Fruit fly (Drosophila melanogaster) whole organism, embryonic: ENCODE measurements around the gene CG1632.

Experiments used
- Antp ChIP-seq: fragments of 200-800 bp; sonication (Bioruptor generic); optimal IDR thresholded peaks from 3 replicates; lab custom pipeline; 2016; ENCODE audit warnings: missing biosample characterization, missing genetic modification characterization
- Atf3 ChIP-seq: fragments of 200-800 bp; sonication (Bioruptor generic); optimal IDR thresholded peaks from 3 replicates; lab custom pipeline; 2016; ENCODE audit warnings: missing biosample characterization, missing genetic modification characterization
- CG10654 ChIP-seq: fragments of 200-800 bp; sonication (Bioruptor generic); optimal IDR thresholded peaks from 2 replicates; lab custom pipeline; 2016; ENCODE audit warnings: missing biosample characterization, missing genetic modification characterization
- CG11085 ChIP-seq: fragments of 200-800 bp; sonication (Bioruptor generic); IDR thresholded peaks from 2 replicates; pipeline ENCODE4 v1.3.6; 2022; ENCODE audit warnings: missing biosample characterization, missing genetic modification characterization
- CG11695 ChIP-seq: fragments of 200-800 bp; sonication (Bioruptor generic); IDR thresholded peaks from 3 replicates; pipeline ENCODE4 v1.3.6; 2022; ENCODE audit warnings: missing biosample characterization, missing genetic modification characterization
- CG1233 ChIP-seq: fragments of 200-800 bp; sonication (Bioruptor generic); optimal IDR thresholded peaks from 4 replicates; lab custom pipeline; 2018; ENCODE audit warnings: missing biosample characterization, mild to moderate bottlenecking, missing genetic modification characterization
- CG12391 ChIP-seq: fragments of 200-800 bp; sonication (Bioruptor generic); optimal IDR thresholded peaks from 3 replicates; lab custom pipeline; 2018; ENCODE audit warnings: missing biosample characterization, mild to moderate bottlenecking, missing genetic modification characterization, moderate library complexity
- CG13123 ChIP-seq: fragments of 200-800 bp; sonication (Bioruptor generic); optimal IDR thresholded peaks from 2 replicates; lab custom pipeline; 2016; ENCODE audit warnings: missing biosample characterization, missing genetic modification characterization
- CG13296 ChIP-seq: fragments of 200-800 bp; sonication (Bioruptor generic); optimal IDR thresholded peaks from 3 replicates; lab custom pipeline; 2018; ENCODE audit warnings: missing biosample characterization, mild to moderate bottlenecking, missing genetic modification characterization
- CG16813 ChIP-seq: fragments of 200-800 bp; sonication (Bioruptor generic); IDR thresholded peaks from 3 replicates; pipeline ENCODE4 v1.3.6; 2022; ENCODE audit warnings: missing biosample characterization, missing genetic modification characterization; ENCODE audit not compliant: partially characterized antibody
- CG17568 ChIP-seq: fragments of 200-800 bp; sonication (Bioruptor generic); optimal IDR thresholded peaks from 2 replicates; lab custom pipeline; 2018; ENCODE audit warnings: missing biosample characterization, mild to moderate bottlenecking, missing genetic modification characterization, moderate library complexity
- CG17829 ChIP-seq: fragments of 200-800 bp; optimal IDR thresholded peaks from 2 replicates; lab custom pipeline; 2019; ENCODE audit warnings: missing biosample characterization, mild to moderate bottlenecking, missing genetic modification characterization, moderate library complexity
- CG4282 ChIP-seq: fragments of 200-800 bp; sonication (Bioruptor generic); optimal IDR thresholded peaks from 2 replicates; lab custom pipeline; 2016; ENCODE audit warnings: missing biosample characterization, missing genetic modification characterization
- CG6175 ChIP-seq: fragments of 200-800 bp; sonication (Bioruptor generic); IDR thresholded peaks from 3 replicates; pipeline ENCODE4 v1.3.6; 2022; ENCODE audit warnings: missing biosample characterization, missing genetic modification characterization
- CG7271 ChIP-seq: fragments of 200-800 bp; sonication (Bioruptor generic); optimal IDR thresholded peaks from 2 replicates; lab custom pipeline; 2018; ENCODE audit warnings: missing biosample characterization, mild to moderate bottlenecking, missing genetic modification characterization, moderate library complexity
- CG7556 ChIP-seq: fragments of 200-800 bp; sonication (Bioruptor generic); optimal IDR thresholded peaks from 2 replicates; lab custom pipeline; 2017; ENCODE audit warnings: missing biosample characterization, mild to moderate bottlenecking, missing genetic modification characterization
- CG7928 ChIP-seq: fragments of 200-800 bp; sonication (Bioruptor generic); optimal IDR thresholded peaks from 2 replicates; lab custom pipeline; 2017; ENCODE audit warnings: missing biosample characterization, mild to moderate bottlenecking, missing genetic modification characterization
- CG8478 ChIP-seq: fragments of >200 bp; optimal IDR thresholded peaks from 2 replicates; lab custom pipeline; 2018
- CG9932 ChIP-seq: fragments of 200-800 bp; sonication (Bioruptor generic); IDR thresholded peaks from 2 replicates; pipeline ENCODE4 v1.3.6; 2022; ENCODE audit warnings: missing biosample characterization, missing genetic modification characterization
- CoRest ChIP-seq: fragments of 200-800 bp; sonication (Bioruptor generic); optimal IDR thresholded peaks from 3 replicates; lab custom pipeline; 2018; ENCODE audit warnings: missing biosample characterization, mild to moderate bottlenecking, missing genetic modification characterization, moderate library complexity
- Deaf1 ChIP-seq: fragments of 200-800 bp; optimal IDR thresholded peaks from 3 replicates; lab custom pipeline; 2019; ENCODE audit warnings: missing biosample characterization, mild to moderate bottlenecking, missing genetic modification characterization, moderate library complexity
- Doc3 ChIP-seq: fragments of 200-800 bp; sonication (Bioruptor generic); IDR thresholded peaks from 3 replicates; pipeline ENCODE4 v1.3.6; 2022; ENCODE audit warnings: missing biosample characterization, missing genetic modification characterization; ENCODE audit not compliant: partially characterized antibody
- Fer3 ChIP-seq: fragments of 200-800 bp; sonication (Bioruptor generic); optimal IDR thresholded peaks from 2 replicates; lab custom pipeline; 2018; ENCODE audit warnings: missing biosample characterization, mild to moderate bottlenecking, missing genetic modification characterization, moderate library complexity
- Hmr ChIP-seq: fragments of 200-800 bp; sonication (Bioruptor generic); optimal IDR thresholded peaks from 3 replicates; lab custom pipeline; 2017; ENCODE audit warnings: mild to moderate bottlenecking, missing biosample characterization, missing genetic modification reagents, missing genetic modification characterization
- Hr3 ChIP-seq: fragments of 200-800 bp; sonication (Bioruptor generic); optimal IDR thresholded peaks from 3 replicates; lab custom pipeline; 2016; ENCODE audit warnings: missing biosample characterization, missing genetic modification characterization
- Hsf ChIP-seq: fragments of 200-800 bp; sonication (Bioruptor generic); optimal IDR thresholded peaks from 3 replicates; lab custom pipeline; 2016; ENCODE audit warnings: missing biosample characterization, missing genetic modification characterization
- Kr ChIP-seq: fragments of 200-800 bp; sonication (Bioruptor generic); optimal IDR thresholded peaks from 2 replicates; lab custom pipeline; 2017; ENCODE audit warnings: missing biosample characterization, mild to moderate bottlenecking, missing genetic modification characterization
- Lim3 ChIP-seq: fragments of 200-800 bp; sonication (Bioruptor generic); IDR thresholded peaks from 2 replicates; pipeline ENCODE4 v1.3.6; 2022; ENCODE audit warnings: missing biosample characterization, missing genetic modification characterization
- MBD-R2 ChIP-seq: fragments of 200-800 bp; sonication (Bioruptor generic); IDR thresholded peaks from 2 replicates; pipeline ENCODE4 v1.3.6; 2022; ENCODE audit warnings: missing biosample characterization, missing genetic modification characterization
- Neu2 ChIP-seq: fragments of 200-800 bp; sonication (Bioruptor generic); optimal IDR thresholded peaks from 3 replicates; lab custom pipeline; 2016; ENCODE audit warnings: missing biosample characterization, missing genetic modification characterization, borderline replicate concordance
- Rx ChIP-seq: fragments of 200-800 bp; sonication (Bioruptor generic); IDR thresholded peaks from 2 replicates; pipeline ENCODE4 v1.3.6; 2022; ENCODE audit warnings: missing biosample characterization, missing genetic modification characterization
- Side ChIP-seq: fragments of 200-800 bp; sonication (Bioruptor generic); optimal IDR thresholded peaks from 2 replicates; lab custom pipeline; 2016; ENCODE audit warnings: missing biosample characterization, missing genetic modification characterization
- Sry-β ChIP-seq: fragments of 200-800 bp; sonication (Bioruptor generic); optimal IDR thresholded peaks from 2 replicates; lab custom pipeline; 2018; ENCODE audit warnings: missing biosample characterization, mild to moderate bottlenecking, missing genetic modification characterization, moderate library complexity
- Ssrp ChIP-seq: fragments of 200-800 bp; sonication (Bioruptor generic); optimal IDR thresholded peaks from 2 replicates; lab custom pipeline; 2018; ENCODE audit warnings: missing biosample characterization, mild to moderate bottlenecking, missing genetic modification characterization, moderate library complexity
- br ChIP-seq: fragments of >200 bp; optimal IDR thresholded peaks from 2 replicates; lab custom pipeline; 2017
- croc ChIP-seq: fragments of 200-800 bp; sonication (Bioruptor generic); conservative IDR thresholded peaks from 3 replicates; pipeline ENCODE4 v1.3.6; 2022; ENCODE audit warnings: missing biosample characterization, missing genetic modification characterization
- da ChIP-seq: fragments of 200-800 bp; sonication (Bioruptor generic); optimal IDR thresholded peaks from 2 replicates; lab custom pipeline; 2016; ENCODE audit warnings: missing biosample characterization, missing genetic modification characterization
- dysf ChIP-seq: fragments of 200-800 bp; sonication (Bioruptor generic); IDR thresholded peaks from 3 replicates; pipeline ENCODE4 v1.3.6; 2022; ENCODE audit warnings: missing biosample characterization, missing genetic modification characterization
- ems ChIP-seq: fragments of 200-800 bp; sonication (Bioruptor generic); optimal IDR thresholded peaks from 3 replicates; lab custom pipeline; 2016; ENCODE audit warnings: missing biosample characterization, missing genetic modification characterization
- ewg ChIP-seq: fragments of 200-800 bp; sonication (Bioruptor generic); optimal IDR thresholded peaks from 3 replicates; lab custom pipeline; 2017; ENCODE audit warnings: mild to moderate bottlenecking, missing biosample characterization, missing genetic modification reagents, missing genetic modification characterization
- grn ChIP-seq: fragments of 200-800 bp; sonication (Bioruptor generic); optimal IDR thresholded peaks from 3 replicates; lab custom pipeline; 2017; ENCODE audit warnings: missing biosample characterization, missing genetic modification characterization
- lbe ChIP-seq: fragments of 200-800 bp; sonication (Bioruptor generic); optimal IDR thresholded peaks from 2 replicates; lab custom pipeline; 2016; ENCODE audit warnings: missing biosample characterization, mild to moderate bottlenecking, missing genetic modification characterization
- lov ChIP-seq, 2 experiments: fragments of 200-800 bp in 1 of 2; fragments of >200 bp in 1 of 2; sonication (Bioruptor generic) in 1 of 2; IDR thresholded peaks in 1 of 2; optimal IDR thresholded peaks in 1 of 2; 2 replicates in 1 of 2; 3 replicates in 1 of 2; pipeline versions ENCODE4 v1.3.6 to Lab custom; 2017 to 2022; ENCODE audit warnings: missing biosample characterization in 1 of 2, missing genetic modification characterization in 1 of 2
- nom ChIP-seq: fragments of 200-800 bp; sonication (Bioruptor generic); optimal IDR thresholded peaks from 2 replicates; lab custom pipeline; 2017; ENCODE audit warnings: missing biosample characterization, missing genetic modification characterization, mild to moderate bottlenecking, moderate library complexity, missing genetic modification reagents
- org-1 ChIP-seq: fragments of 200-800 bp; sonication (Bioruptor generic); optimal IDR thresholded peaks from 2 replicates; lab custom pipeline; 2017; ENCODE audit warnings: missing biosample characterization, missing genetic modification characterization
- rib ChIP-seq: fragments of 200-800 bp; sonication (Bioruptor generic); IDR thresholded peaks from 2 replicates; pipeline ENCODE4 v1.3.6; 2022; ENCODE audit warnings: missing biosample characterization, missing genetic modification characterization
- schlank ChIP-seq: fragments of 200-800 bp; sonication (Bioruptor generic); optimal IDR thresholded peaks from 2 replicates; lab custom pipeline; 2018; ENCODE audit warnings: missing biosample characterization, mild to moderate bottlenecking, missing genetic modification characterization
- slbo ChIP-seq: fragments of 200-800 bp; sonication (Bioruptor generic); IDR thresholded peaks from 2 replicates; pipeline ENCODE4 v1.3.6; 2022; ENCODE audit warnings: missing biosample characterization, missing genetic modification characterization
- tio ChIP-seq: fragments of 200-800 bp; sonication (Bioruptor generic); optimal IDR thresholded peaks from 2 replicates; lab custom pipeline; 2017; ENCODE audit warnings: missing biosample characterization, missing genetic modification characterization, inconsistent platforms
- unpg ChIP-seq: fragments of 200-800 bp; sonication (Bioruptor generic); optimal IDR thresholded peaks from 3 replicates; lab custom pipeline; 2018; ENCODE audit warnings: missing biosample characterization, mild to moderate bottlenecking, missing genetic modification characterization, moderate library complexity
- vvl ChIP-seq: fragments of 200-800 bp; sonication (Bioruptor generic); IDR thresholded peaks from 2 replicates; pipeline ENCODE4 v1.3.6; 2022; ENCODE audit warnings: missing biosample characterization, missing genetic modification characterization

The CG1632 gene

dm6 chrX:8211094-8211730, 41.3 kb upstream of the CG1632 start (continued):
- TF ChIP-seq Antp (GFP tag; lab: Kevin White, UChicago) (no peak), dysf (GFP tag; lab: Robert Waterston, UW) (0 out of 3 replicates have a peak, but pooled peaks have one; percentile 33), CG11085 (GFP tag; lab: Robert Waterston, UW) (no peak), Fer3 (tag; lab: Kevin White, UChicago) (no peak), Ssrp (tag; lab: Kevin White, UChicago) (peak; percentile 16), CG13123 (GFP tag; lab: Kevin White, UChicago) (no peak), da (no peak), CG7556 (GFP tag; lab: Kevin White, UChicago) (peak; percentile 0), CG4282 (GFP tag; lab: Kevin White, UChicago) (no peak), lbe (no peak), lov (optimal IDR thresholded peaks at IDR 0.05; lab: Kevin White, UChicago) (no peak), lov (GFP tag; IDR thresholded peaks at IDR 0.05; lab: Robert Waterston, UW) (no peak), schlank (tag; lab: Kevin White, UChicago) (no peak), CG10654 (GFP tag; lab: Kevin White, UChicago) (no peak), ems (GFP tag; lab: Kevin White, UChicago) (no peak), CG17568 (no peak), Hr3 (GFP tag; lab: Kevin White, UChicago) (no peak), CG7271 (peak; percentile 23), br (lab: Kevin White, UChicago) (no peak), CG1233 (GFP tag; lab: Kevin White, UChicago) (no peak), CG8478 (lab: Kevin White, UChicago) (no peak), Hmr (peak; percentile 3), Neu2 (GFP tag; lab: Kevin White, UChicago) (no peak), grn (GFP tag; lab: Kevin White, UChicago) (no peak), vvl (GFP tag; lab: Robert Waterston, UW) (no peak), Atf3 (no peak), MBD-R2 (GFP tag; lab: Robert Waterston, UW) (no peak), Doc3 (GFP tag; lab: Robert Waterston, UW) (no peak), CG9932 (GFP tag; lab: Robert Waterston, UW) (no peak), Hsf (GFP tag; lab: Kevin White, UChicago) (no peak), CG16813 (GFP tag; lab: Robert Waterston, UW) (no peak), CG6175 (GFP tag; lab: Robert Waterston, UW) (no peak), CG11695 (GFP tag; lab: Robert Waterston, UW) (0 out of 3 replicates have a peak, but pooled peaks have one; percentile 29), CG17829 (tag; lab: Kevin White, UChicago) (peak; percentile 2), Rx (GFP tag; lab: Robert Waterston, UW) (0 out of 2 replicates have a peak, but pooled peaks have one; percentile 14), rib (GFP tag; lab: Robert Waterston, UW) (no peak), slbo (peak; percentile 46; the same call in 1 of the 2 replicates), Side (no peak), tio (GFP tag; lab: Kevin White, UChicago) (no peak), CoRest (tag; lab: Kevin White, UChicago) (no peak), Deaf1 (tag; lab: Kevin White, UChicago) (no peak), unpg (peak; percentile 11), CG7928 (GFP tag; lab: Kevin White, UChicago) (no peak), Kr (GFP tag; lab: Kevin White, UChicago) (no peak), ewg (GFP tag; lab: Kevin White, UChicago) (no peak), CG13296 (GFP tag; lab: Kevin White, UChicago) (no peak), nom (peak; percentile 68), croc (GFP tag; lab: Robert Waterston, UW) (no peak; the same call in 2 of the 3 replicates), Lim3 (GFP tag; lab: Robert Waterston, UW) (no peak), Sry-β (GFP tag; lab: Kevin White, UChicago) (no peak), CG12391 (tag; lab: Kevin White, UChicago) (peak; percentile 22), org-1 (GFP tag; lab: Kevin White, UChicago) (no peak)
